Worm (Caenorhabditis elegans): Measurements from ENCODE around the gene T23F11.2.

DNA sequence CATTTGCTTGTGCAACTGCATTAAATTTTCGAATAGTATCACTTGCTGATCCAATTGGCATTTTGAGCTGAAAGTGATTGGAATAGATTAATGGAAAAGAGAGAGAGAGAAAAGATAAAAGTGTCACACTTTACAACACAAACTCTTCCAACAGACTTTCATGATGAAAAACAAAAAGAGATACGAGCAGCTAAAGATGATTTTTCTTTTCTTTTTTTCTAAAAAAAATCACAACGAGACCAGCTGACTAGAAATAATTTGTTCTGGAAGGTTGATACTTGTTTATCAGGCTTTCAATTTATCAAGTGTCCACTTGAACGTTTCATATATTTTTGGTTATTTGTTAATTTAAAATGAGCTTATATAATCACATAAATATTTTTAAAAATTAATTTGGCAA lies 31.8 kb upstream of the T23F11.2 start:
- TF ChIP-seq unc-42 (tag; optimal IDR thresholded peaks at IDR 0.05): no peak
- no peak for TF ChIP-seq F13H6.1 (tag; optimal IDR thresholded peaks at IDR 0.05)
- TF ChIP-seq hlh-8 (tag; optimal IDR thresholded peaks at IDR 0.05): no peak
- no peak for TF ChIP-seq nhr-11 (tag; optimal IDR thresholded peaks at IDR 0.05)
- no peak for TF ChIP-seq pha-4 (tag; optimal IDR thresholded peaks at IDR 0.05)
- no peak for TF ChIP-seq sox-4 (tag; optimal IDR thresholded peaks at IDR 0.05)
- no peak for TF ChIP-seq unc-86 (tag; optimal IDR thresholded peaks at IDR 0.05)
- no peak for TF ChIP-seq ceh-6 (GFP tag; optimal IDR thresholded peaks at IDR 0.05)
- no peak for TF ChIP-seq ceh-34 (tag; optimal IDR thresholded peaks at IDR 0.05)

Data from whole organism, late embryonic.